Worm (Caenorhabditis elegans) whole organism, mixed stage, embryonic: ENCODE measurements around the gene B0563.10.

Experiments
- nhr-12 ChIP-seq: fragments of 150-350 bp; optimal IDR thresholded peaks from 2 replicates; lab custom pipeline; 2014; ENCODE audit warnings: missing biosample characterization, missing genetic modification characterization
- snpc-4 ChIP-seq: fragments of 150-350 bp; optimal IDR thresholded peaks from 2 replicates; lab custom pipeline; 2014; ENCODE audit warnings: missing biosample characterization, missing genetic modification characterization

ce11 chrX:9208933-9209332 is 41.9 kb upstream of the B0563.10 start:
- TF ChIP-seq nhr-12 (no peak), snpc-4 (no peak)
